Fruit fly (Drosophila melanogaster) whole organism, embryonic: ENCODE results near the gene ball.

Source experiments
- Awh ChIP-seq: fragments of 200-800 bp; sonication (Bioruptor generic); IDR thresholded peaks from 2 replicates; pipeline ENCODE4, ENCODE4 v1.3.6; 2022; ENCODE audit warnings: missing biosample characterization, missing genetic modification characterization
- B-H2 ChIP-seq: fragments of 200-800 bp; sonication (Bioruptor generic); optimal IDR thresholded peaks from 2 replicates; lab custom pipeline; 2018; ENCODE audit warnings: missing biosample characterization, mild to moderate bottlenecking, missing genetic modification characterization
- Bteb2 ChIP-seq: fragments of 200-800 bp; sonication (Bioruptor generic); optimal IDR thresholded peaks from 2 replicates; lab custom pipeline; 2016; ENCODE audit warnings: missing biosample characterization, missing genetic modification characterization
- C15 ChIP-seq: fragments of 200-800 bp; sonication (Bioruptor generic); IDR thresholded peaks from 3 replicates; pipeline ENCODE4 v1.3.6; 2022; ENCODE audit warnings: missing biosample characterization, missing genetic modification characterization
- CG11695 ChIP-seq: fragments of 200-800 bp; sonication (Bioruptor generic); IDR thresholded peaks from 3 replicates; pipeline ENCODE4 v1.3.6; 2022; ENCODE audit warnings: missing biosample characterization, missing genetic modification characterization
- CG11723 ChIP-seq: fragments of 200-800 bp; sonication (Bioruptor generic); optimal IDR thresholded peaks from 2 replicates; lab custom pipeline; 2017; ENCODE audit warnings: missing biosample characterization, mild to moderate bottlenecking, missing genetic modification characterization
- CG12236 ChIP-seq: fragments of 200-800 bp; sonication (Bioruptor generic); optimal IDR thresholded peaks from 2 replicates; lab custom pipeline; 2016; ENCODE audit warnings: missing biosample characterization, missing genetic modification characterization
- CG14860 ChIP-seq: fragments of 200-800 bp; sonication (Bioruptor generic); IDR thresholded peaks from 3 replicates; pipeline ENCODE4 v1.3.6; 2022; ENCODE audit warnings: missing biosample characterization, missing genetic modification characterization; ENCODE audit not compliant: partially characterized antibody
- CG15269 ChIP-seq: fragments of 200-800 bp; sonication (Bioruptor generic); optimal IDR thresholded peaks from 2 replicates; lab custom pipeline; 2018; ENCODE audit warnings: missing biosample characterization, mild to moderate bottlenecking, missing genetic modification characterization, moderate library complexity
- CG17912 ChIP-seq: fragments of 200-800 bp; sonication (Bioruptor generic); optimal IDR thresholded peaks from 2 replicates; lab custom pipeline; 2018; ENCODE audit warnings: missing biosample characterization, mild to moderate bottlenecking, missing genetic modification characterization
- CG18619 ChIP-seq: fragments of 200-800 bp; sonication (Bioruptor generic); optimal IDR thresholded peaks from 3 replicates; lab custom pipeline; 2017; ENCODE audit warnings: missing biosample characterization, mild to moderate bottlenecking, missing genetic modification characterization
- CG18764 ChIP-seq: fragments of 200-800 bp; sonication (Bioruptor generic); optimal IDR thresholded peaks from 3 replicates; lab custom pipeline; 2016; ENCODE audit warnings: missing biosample characterization, missing genetic modification characterization
- CG31365 ChIP-seq: fragments of 200-800 bp; sonication (Bioruptor generic); optimal IDR thresholded peaks from 2 replicates; lab custom pipeline; 2018; ENCODE audit warnings: missing biosample characterization, mild to moderate bottlenecking, missing genetic modification characterization
- CG3163 ChIP-seq: fragments of 200-800 bp; sonication (Bioruptor generic); optimal IDR thresholded peaks from 3 replicates; lab custom pipeline; 2016; ENCODE audit warnings: missing biosample characterization, missing genetic modification characterization
- CG34224 ChIP-seq: fragments of 200-800 bp; sonication (Bioruptor generic); IDR thresholded peaks from 3 replicates; pipeline ENCODE4 v1.3.6; 2022; ENCODE audit warnings: missing biosample characterization, missing genetic modification characterization; ENCODE audit not compliant: partially characterized antibody
- CG3726 ChIP-seq: fragments of 200-800 bp; sonication (Bioruptor generic); IDR thresholded peaks from 3 replicates; pipeline ENCODE4, ENCODE4 v1.3.6; 2022; ENCODE audit warnings: missing biosample characterization, missing genetic modification characterization
- CG4730 ChIP-seq: fragments of 200-800 bp; sonication (Bioruptor generic); IDR thresholded peaks from 2 replicates; pipeline ENCODE4 v1.3.6; 2022; ENCODE audit warnings: missing biosample characterization, missing genetic modification characterization
- CG5180 ChIP-seq: fragments of 200-800 bp; sonication (Bioruptor generic); optimal IDR thresholded peaks from 3 replicates; lab custom pipeline; 2017; ENCODE audit warnings: missing biosample characterization, missing genetic modification characterization, mild to moderate bottlenecking, moderate library complexity, missing genetic modification reagents
- CG6654 ChIP-seq: fragments of 200-800 bp; sonication (Bioruptor generic); optimal IDR thresholded peaks from 2 replicates; lab custom pipeline; 2017; ENCODE audit warnings: missing biosample characterization, mild to moderate bottlenecking, missing genetic modification characterization
- CG6765 ChIP-seq: fragments of 200-800 bp; sonication (Bioruptor generic); optimal IDR thresholded peaks from 3 replicates; lab custom pipeline; 2017; ENCODE audit warnings: missing biosample characterization, mild to moderate bottlenecking, missing genetic modification characterization
- CG9215 ChIP-seq: fragments of 200-800 bp; sonication (Bioruptor generic); IDR thresholded peaks from 2 replicates; pipeline ENCODE4 v1.3.6; 2022; ENCODE audit warnings: missing biosample characterization, missing genetic modification characterization
- Dfd ChIP-seq, 2 experiments: fragments of >200 bp; optimal IDR thresholded peaks; 2 replicates each; lab custom pipeline; 2017; ENCODE audit warnings: missing biosample characterization in 2 of 2, missing genetic modification characterization in 2 of 2
- Dip3 ChIP-seq: fragments of 200-800 bp; sonication (Bioruptor generic); optimal IDR thresholded peaks from 3 replicates; lab custom pipeline; 2016; ENCODE audit warnings: missing biosample characterization, missing genetic modification characterization
- Dll ChIP-seq: fragments of 200-800 bp; sonication (Bioruptor generic); IDR thresholded peaks from 4 replicates; pipeline ENCODE4 v1.3.6; 2022; ENCODE audit warnings: missing biosample characterization, missing genetic modification characterization; ENCODE audit not compliant: partially characterized antibody
- Doc2 ChIP-seq: fragments of 200-800 bp; sonication (Bioruptor generic); IDR thresholded peaks from 2 replicates; pipeline ENCODE4 v1.3.6; 2022; ENCODE audit warnings: missing biosample characterization, missing genetic modification characterization
- E2f1 ChIP-seq: fragments of 200-800 bp; sonication (Bioruptor generic); IDR thresholded peaks from 2 replicates; pipeline ENCODE4 v1.3.6; 2022; ENCODE audit warnings: missing biosample characterization, missing genetic modification characterization
- Ets97D ChIP-seq: fragments of 200-800 bp; sonication (Bioruptor generic); optimal IDR thresholded peaks from 3 replicates; lab custom pipeline; 2016; ENCODE audit warnings: missing biosample characterization, missing genetic modification characterization
- GATAe ChIP-seq: fragments of 200-800 bp; sonication (Bioruptor generic); conservative IDR thresholded peaks from 2 replicates; pipeline ENCODE4 v1.3.6; 2022; ENCODE audit warnings: missing biosample characterization, missing genetic modification characterization
- HHEX ChIP-seq: fragments of 200-800 bp; sonication (Bioruptor generic); optimal IDR thresholded peaks from 3 replicates; lab custom pipeline; 2017; ENCODE audit warnings: missing biosample characterization, mild to moderate bottlenecking, missing genetic modification characterization, missing genetic modification reagents
- Hr78 ChIP-seq, 2 experiments: fragments of 200-800 bp in 1 of 2; fragments of >200 bp in 1 of 2; sonication (Bioruptor generic) in 1 of 2; optimal IDR thresholded peaks; 2 replicates each; lab custom pipeline; 2017 to 2019; ENCODE audit warnings: missing biosample characterization in 2 of 2, missing genetic modification characterization in 2 of 2, mild to moderate bottlenecking in 1 of 2, moderate library complexity in 1 of 2
- Nf-YA ChIP-seq: fragments of 200-800 bp; sonication (Bioruptor generic); IDR thresholded peaks from 2 replicates; pipeline ENCODE4 v1.3.6; 2022; ENCODE audit warnings: missing biosample characterization, missing genetic modification characterization
- Poxn ChIP-seq: fragments of 200-800 bp; sonication (Bioruptor generic); IDR thresholded peaks from 2 replicates; pipeline ENCODE4 v1.3.6; 2022; ENCODE audit warnings: missing biosample characterization, missing genetic modification characterization
- YL-1 ChIP-seq: fragments of 200-800 bp; sonication (Bioruptor generic); optimal IDR thresholded peaks from 3 replicates; lab custom pipeline; 2017; ENCODE audit warnings: missing biosample characterization, mild to moderate bottlenecking, missing genetic modification characterization
- btn ChIP-seq: fragments of 200-800 bp; sonication (Bioruptor generic); optimal IDR thresholded peaks from 2 replicates; lab custom pipeline; 2016; ENCODE audit warnings: missing biosample characterization, missing genetic modification characterization
- cad ChIP-seq: fragments of >200 bp; optimal IDR thresholded peaks from 2 replicates; lab custom pipeline; 2017; ENCODE audit warnings: missing biosample characterization, missing genetic modification characterization
- chinmo ChIP-seq: fragments of 200-800 bp; sonication (Bioruptor generic); IDR thresholded peaks from 4 replicates; pipeline ENCODE4 v1.3.6; 2022; ENCODE audit warnings: missing biosample characterization, missing genetic modification characterization; ENCODE audit not compliant: partially characterized antibody
- dmrt99B ChIP-seq: fragments of 200-800 bp; sonication (Bioruptor generic); optimal IDR thresholded peaks from 2 replicates; lab custom pipeline; 2018; ENCODE audit warnings: missing biosample characterization, mild to moderate bottlenecking, missing genetic modification characterization, moderate library complexity
- fru ChIP-seq: fragments of >200 bp; optimal IDR thresholded peaks from 2 replicates; lab custom pipeline; 2017
- gsb-n ChIP-seq: fragments of 200-800 bp; sonication (Bioruptor generic); optimal IDR thresholded peaks from 3 replicates; lab custom pipeline; 2018; ENCODE audit warnings: missing biosample characterization, mild to moderate bottlenecking, missing genetic modification characterization
- nerfin-2 ChIP-seq: fragments of 200-800 bp; sonication (Bioruptor generic); IDR thresholded peaks from 2 replicates; pipeline ENCODE4 v1.3.6; 2022; ENCODE audit warnings: missing biosample characterization, missing genetic modification characterization; ENCODE audit not compliant: partially characterized antibody
- onecut ChIP-seq: fragments of 200-800 bp; sonication (Bioruptor generic); IDR thresholded peaks from 2 replicates; pipeline ENCODE4 v1.3.6; 2022; ENCODE audit warnings: missing biosample characterization, missing genetic modification characterization
- pita ChIP-seq: fragments of 200-800 bp; sonication (Bioruptor generic); optimal IDR thresholded peaks from 2 replicates; lab custom pipeline; 2017; ENCODE audit warnings: missing biosample characterization, mild to moderate bottlenecking, missing genetic modification characterization
- ranshi ChIP-seq: fragments of 200-800 bp; sonication (Bioruptor generic); IDR thresholded peaks from 2 replicates; pipeline ENCODE4 v1.3.6; 2022; ENCODE audit warnings: missing biosample characterization, missing genetic modification characterization
- sna ChIP-seq: fragments of 200-800 bp; sonication (Bioruptor generic); IDR thresholded peaks from 2 replicates; pipeline ENCODE4 v1.3.6; 2022; ENCODE audit warnings: missing biosample characterization, missing genetic modification characterization; ENCODE audit not compliant: partially characterized antibody
- sqz ChIP-seq: fragments of 200-800 bp; sonication (Bioruptor generic); optimal IDR thresholded peaks from 3 replicates; lab custom pipeline; 2018; ENCODE audit warnings: missing biosample characterization, mild to moderate bottlenecking, missing genetic modification characterization
- tgo ChIP-seq: fragments of 200-800 bp; sonication (Bioruptor generic); IDR thresholded peaks from 3 replicates; pipeline ENCODE4 v1.3.6; 2022; ENCODE audit warnings: missing biosample characterization, missing genetic modification characterization
- tio ChIP-seq: fragments of 200-800 bp; sonication (Bioruptor generic); optimal IDR thresholded peaks from 2 replicates; lab custom pipeline; 2017; ENCODE audit warnings: missing biosample characterization, missing genetic modification characterization, inconsistent platforms
- tll ChIP-seq, 2 experiments: fragments of 200-800 bp in 1 of 2; fragments of >200 bp in 1 of 2; sonication (Bioruptor generic) in 1 of 2; optimal IDR thresholded peaks; 2 replicates each; lab custom pipeline; 2017 to 2019; ENCODE audit warnings: missing biosample characterization in 2 of 2, missing genetic modification characterization in 2 of 2, mild to moderate bottlenecking in 1 of 2, moderate library complexity in 1 of 2
- trem ChIP-seq: fragments of 200-800 bp; optimal IDR thresholded peaks from 3 replicates; lab custom pipeline; 2019; ENCODE audit warnings: missing biosample characterization, mild to moderate bottlenecking, missing genetic modification characterization, moderate library complexity
- wor ChIP-seq: fragments of 200-800 bp; sonication (Bioruptor generic); IDR thresholded peaks from 2 replicates; pipeline ENCODE4 v1.3.6; 2022; ENCODE audit warnings: missing biosample characterization, missing genetic modification characterization
- zfh1 ChIP-seq: fragments of 200-800 bp; sonication (Bioruptor generic); IDR thresholded peaks from 3 replicates; pipeline ENCODE4 v1.3.6; 2022; ENCODE audit warnings: missing biosample characterization, missing genetic modification characterization

ball gene

DNA sequence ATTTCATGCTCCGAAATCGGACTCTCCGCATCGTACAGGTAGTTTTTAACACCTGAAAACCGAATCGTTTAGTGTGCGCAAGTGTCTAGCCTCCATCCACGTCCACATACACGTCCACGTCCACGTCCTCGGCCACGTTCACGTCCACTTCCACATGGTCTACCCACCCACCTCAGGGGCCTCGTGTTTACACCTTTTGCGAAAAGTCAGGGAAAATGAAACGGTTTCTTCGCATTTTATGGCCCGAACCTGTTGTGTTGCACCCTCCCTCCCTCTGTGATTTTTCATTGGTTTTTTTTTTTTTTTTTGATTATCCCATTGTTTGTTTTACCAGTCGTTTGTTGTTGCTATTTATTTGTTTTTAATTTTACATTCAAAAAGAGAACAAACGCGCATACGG is 20.5 kb upstream of the ball start:
- no peak for TF ChIP-seq btn
- TF ChIP-seq cad: peak; percentile 74
- no peak for TF ChIP-seq wor (GFP tag; lab: Robert Waterston, UW)
- no peak for TF ChIP-seq Dfd (GFP tag; optimal IDR thresholded peaks at IDR 0.05; lab: Kevin White, UChicago)
- no peak for TF ChIP-seq CG11723 (GFP tag; lab: Kevin White, UChicago)
- TF ChIP-seq sqz: no peak
- TF ChIP-seq tll (GFP tag; optimal IDR thresholded peaks at IDR 0.05; lab: Kevin White, UChicago): peak in 1 of 2 experiments; percentile 68
- TF ChIP-seq CG3163: no peak
- TF ChIP-seq dmrt99B (tag; lab: Kevin White, UChicago): no peak
- 0 out of 2 replicates have a peak, but pooled peaks have one; percentile 26 for TF ChIP-seq Awh (GFP tag; lab: Robert Waterston, UW)
- TF ChIP-seq Doc2 (GFP tag; lab: Robert Waterston, UW): no peak
- TF ChIP-seq Nf-YA (GFP tag; lab: Robert Waterston, UW): no peak
- TF ChIP-seq CG14860: 0 out of 3 replicates have a peak, but pooled peaks have one; percentile 27
- TF ChIP-seq chinmo (GFP tag; lab: Robert Waterston, UW): 0 out of 4 replicates have a peak, but pooled peaks have one; percentile 32
- TF ChIP-seq CG34224: no peak

DNA sequence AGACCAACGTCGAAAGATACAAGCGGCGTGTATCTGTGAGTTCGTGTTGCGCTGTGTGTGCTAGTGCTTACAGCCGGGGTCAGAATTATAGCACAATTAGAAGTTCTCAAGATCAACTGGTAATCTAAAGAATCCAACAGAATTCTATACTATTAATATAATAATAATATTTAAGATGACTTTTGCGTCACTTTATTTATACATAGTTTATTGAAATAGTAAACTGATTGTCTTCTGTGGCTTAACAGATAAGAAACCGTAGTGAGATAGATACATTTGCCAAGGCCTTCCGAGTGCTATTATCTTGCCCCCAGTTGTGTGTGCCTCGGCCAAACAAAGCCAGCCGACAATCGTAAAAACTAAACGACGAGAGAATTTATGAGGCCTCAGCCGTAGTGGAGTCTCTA is 19.7 kb upstream of the ball start:
- peak; percentile 67 for TF ChIP-seq HHEX (GFP tag; lab: Kevin White, UChicago)
- TF ChIP-seq CG17912 (GFP tag; lab: Kevin White, UChicago): no peak
- no peak for TF ChIP-seq nerfin-2
- TF ChIP-seq ranshi (GFP tag; lab: Robert Waterston, UW): peak; percentile 45; the same call in 1 of the 2 replicates
- TF ChIP-seq onecut (GFP tag; lab: Robert Waterston, UW): peak; percentile 57
- TF ChIP-seq CG3726 (GFP tag; lab: Robert Waterston, UW): no peak
- no peak for TF ChIP-seq Dip3 (GFP tag; lab: Kevin White, UChicago)
- no peak for TF ChIP-seq Bteb2 (GFP tag; lab: Kevin White, UChicago)
- TF ChIP-seq E2f1: peak; percentile 23; the same call in 1 of the 2 replicates
- no peak for TF ChIP-seq CG6765 (GFP tag; lab: Kevin White, UChicago)
- TF ChIP-seq fru (lab: Kevin White, UChicago): no peak
- no peak for TF ChIP-seq sna (GFP tag; lab: Robert Waterston, UW)
- TF ChIP-seq B-H2 (GFP tag; lab: Kevin White, UChicago): no peak
- no peak for TF ChIP-seq GATAe (GFP tag; lab: Robert Waterston, UW)
- no peak for TF ChIP-seq CG31365
- TF ChIP-seq YL-1: peak; percentile 51
- TF ChIP-seq CG6654 (GFP tag; lab: Kevin White, UChicago): peak; percentile 4
- peak; percentile 66 for TF ChIP-seq tio
- TF ChIP-seq pita (GFP tag; lab: Kevin White, UChicago): no peak
- peak; percentile 74 for TF ChIP-seq CG15269 (tag; lab: Kevin White, UChicago)
- peak; percentile 88 for TF ChIP-seq gsb-n (tag; lab: Kevin White, UChicago)
- TF ChIP-seq Dll (GFP tag; lab: Robert Waterston, UW): no peak
- peak in 1 of 2 experiments; percentile 46 for TF ChIP-seq Hr78 (GFP tag; optimal IDR thresholded peaks at IDR 0.05; lab: Kevin White, UChicago)
- peak; percentile 44 for TF ChIP-seq CG4730
- no peak for TF ChIP-seq CG12236
- TF ChIP-seq zfh1 (GFP tag; lab: Robert Waterston, UW): peak; percentile 59; the same call in 1 of the 3 replicates
- TF ChIP-seq trem (tag; lab: Kevin White, UChicago): peak; percentile 73
- TF ChIP-seq CG18764: peak; percentile 48
- TF ChIP-seq Ets97D: peak; percentile 27
- peak; percentile 47; the same call in 1 of the 2 replicates for TF ChIP-seq CG9215 (GFP tag; lab: Robert Waterston, UW)
- peak; percentile 49 for TF ChIP-seq CG5180 (GFP tag; lab: Kevin White, UChicago)
- TF ChIP-seq C15 (GFP tag; lab: Robert Waterston, UW): no peak
- peak; percentile 61 for TF ChIP-seq CG18619 (GFP tag; lab: Kevin White, UChicago)
- TF ChIP-seq tgo (GFP tag; lab: Robert Waterston, UW): peak; percentile 53
- no peak for TF ChIP-seq Poxn (GFP tag; lab: Robert Waterston, UW)
- TF ChIP-seq CG11695: peak; percentile 72; the same call in 2 of the 3 replicates
